Worm (Caenorhabditis elegans) whole organism, L3 larva: ENCODE results near the gene F40G12.9.
"Not testable (repeated sequence)": the region's sequence is repeated elsewhere in the genome, so short reads cannot be mapped to it uniquely, and the experiment has no call there.

ENCODE experiments used
- R02D3.7 ChIP-seq: fragments of 150-350 bp; optimal IDR thresholded peaks from 2 replicates; lab custom pipeline; 2014; ENCODE audit warnings: missing biosample characterization, missing genetic modification characterization
- ZK546.5 ChIP-seq: sonication (generic microtip); optimal IDR thresholded peaks from 2 replicates; lab custom pipeline; 2017; ENCODE audit warnings: missing biosample characterization, missing genetic modification characterization
- ama-1 ChIP-seq: fragments of 150-350 bp; optimal IDR thresholded peaks from 2 replicates; lab custom pipeline; 2018
- ceh-16 ChIP-seq: sonication (generic microtip); optimal IDR thresholded peaks from 2 replicates; lab custom pipeline; 2017; ENCODE audit warnings: missing biosample characterization, missing genetic modification characterization
- ceh-28 ChIP-seq: fragments of 150-350 bp; optimal IDR thresholded peaks from 2 replicates; lab custom pipeline; 2014; ENCODE audit warnings: missing biosample characterization, missing genetic modification reagents, missing genetic modification characterization
- ceh-82 ChIP-seq: fragments of 150-350 bp; optimal IDR thresholded peaks from 2 replicates; lab custom pipeline; 2014; ENCODE audit warnings: missing biosample characterization, missing genetic modification characterization
- ceh-9 ChIP-seq: sonication (generic microtip); optimal IDR thresholded peaks from 2 replicates; lab custom pipeline; 2018; ENCODE audit warnings: missing biosample characterization, missing genetic modification characterization
- elt-1 ChIP-seq: fragments of 150-350 bp; optimal IDR thresholded peaks from 2 replicates; lab custom pipeline; 2014; ENCODE audit warnings: missing biosample characterization, missing genetic modification characterization
- elt-3 ChIP-seq, 3 experiments: fragments of 150-350 bp in 1 of 3; sonication (generic microtip) in 2 of 3; optimal IDR thresholded peaks; 2 replicates in 2 of 3; 4 replicates in 1 of 3; lab custom pipeline; 2014 to 2017; ENCODE audit warnings: missing biosample characterization in 3 of 3, missing genetic modification characterization in 3 of 3
- fkh-2 ChIP-seq: fragments of 150-350 bp; optimal IDR thresholded peaks from 2 replicates; lab custom pipeline; 2014; ENCODE audit warnings: missing biosample characterization, missing genetic modification reagents, missing genetic modification characterization
- fos-1 ChIP-seq: fragments of 150-350 bp; optimal IDR thresholded peaks from 2 replicates; lab custom pipeline; 2014; ENCODE audit warnings: missing biosample characterization, missing genetic modification characterization
- jun-1 ChIP-seq: fragments of 150-350 bp; optimal IDR thresholded peaks from 2 replicates; lab custom pipeline; 2014; ENCODE audit warnings: missing biosample characterization, missing genetic modification reagents, missing genetic modification characterization
- lin-15B ChIP-seq: fragments of 150-350 bp; optimal IDR thresholded peaks from 2 replicates; lab custom pipeline; 2014; ENCODE audit warnings: missing biosample characterization, missing genetic modification characterization
- lin-39 ChIP-seq: fragments of 150-350 bp; optimal IDR thresholded peaks from 2 replicates; lab custom pipeline; 2018; ENCODE audit warnings: missing biosample characterization, missing genetic modification reagents, missing genetic modification characterization
- lsy-12 ChIP-seq: sonication (generic microtip); optimal IDR thresholded peaks from 2 replicates; lab custom pipeline; 2016; ENCODE audit warnings: mild to moderate bottlenecking, missing genetic modification characterization, missing compliant biosample characterization
- mdl-1 ChIP-seq: fragments of 150-350 bp; optimal IDR thresholded peaks from 2 replicates; lab custom pipeline; 2014; ENCODE audit warnings: missing biosample characterization, missing genetic modification characterization
- mml-1 ChIP-seq: fragments of 150-350 bp; sonication (generic microtip); optimal IDR thresholded peaks from 3 replicates; lab custom pipeline; 2014; ENCODE audit warnings: missing biosample characterization, missing genetic modification characterization
- nhr-11 ChIP-seq: fragments of 150-350 bp; optimal IDR thresholded peaks from 2 replicates; lab custom pipeline; 2014; ENCODE audit warnings: missing biosample characterization, missing genetic modification characterization
- nhr-12 ChIP-seq: fragments of 150-350 bp; optimal IDR thresholded peaks from 2 replicates; lab custom pipeline; 2014; ENCODE audit warnings: missing biosample characterization, missing genetic modification characterization
- nhr-25 ChIP-seq: sonication (generic microtip); optimal IDR thresholded peaks from 2 replicates; lab custom pipeline; 2017; ENCODE audit warnings: missing biosample characterization, missing genetic modification characterization
- nhr-28 ChIP-seq: fragments of 150-350 bp; optimal IDR thresholded peaks from 2 replicates; lab custom pipeline; 2014; ENCODE audit warnings: missing biosample characterization, missing genetic modification characterization
- nhr-43 ChIP-seq: sonication (generic microtip); optimal IDR thresholded peaks from 2 replicates; lab custom pipeline; 2016; ENCODE audit warnings: mild to moderate bottlenecking, missing genetic modification characterization, missing compliant biosample characterization; ENCODE audit not compliant: poor library complexity, severe bottlenecking
- nhr-76 ChIP-seq: fragments of 150-350 bp; sonication (generic microtip); optimal IDR thresholded peaks from 5 replicates; lab custom pipeline; 2014; ENCODE audit warnings: missing biosample characterization, missing genetic modification characterization
- sea-2 ChIP-seq: fragments of 150-350 bp; sonication (generic microtip); optimal IDR thresholded peaks from 4 replicates; lab custom pipeline; 2014; ENCODE audit warnings: missing biosample characterization, missing genetic modification reagents, missing genetic modification characterization
- snpc-4 ChIP-seq: fragments of 150-350 bp; optimal IDR thresholded peaks from 2 replicates; lab custom pipeline; 2014; ENCODE audit warnings: missing biosample characterization, missing genetic modification characterization
- tbx-2 ChIP-seq: sonication (generic microtip); optimal IDR thresholded peaks from 2 replicates; lab custom pipeline; 2016; ENCODE audit warnings: mild to moderate bottlenecking, missing genetic modification characterization, missing compliant biosample characterization
- unc-39 ChIP-seq: sonication (generic microtip); optimal IDR thresholded peaks from 4 replicates; lab custom pipeline; 2017; ENCODE audit warnings: missing biosample characterization, missing genetic modification characterization
- unc-62 ChIP-seq: fragments of 150-350 bp; sonication (generic microtip); optimal IDR thresholded peaks from 4 replicates; lab custom pipeline; 2014; ENCODE audit warnings: missing biosample characterization, missing genetic modification reagents, missing genetic modification characterization
- zag-1 ChIP-seq: fragments of 150-350 bp; optimal IDR thresholded peaks from 2 replicates; lab custom pipeline; 2014; ENCODE audit warnings: missing biosample characterization, missing genetic modification characterization
- ztf-11 ChIP-seq: fragments of 150-350 bp; optimal IDR thresholded peaks from 2 replicates; lab custom pipeline; 2014; ENCODE audit warnings: missing biosample characterization, missing genetic modification characterization

F40G12.9 gene

DNA sequence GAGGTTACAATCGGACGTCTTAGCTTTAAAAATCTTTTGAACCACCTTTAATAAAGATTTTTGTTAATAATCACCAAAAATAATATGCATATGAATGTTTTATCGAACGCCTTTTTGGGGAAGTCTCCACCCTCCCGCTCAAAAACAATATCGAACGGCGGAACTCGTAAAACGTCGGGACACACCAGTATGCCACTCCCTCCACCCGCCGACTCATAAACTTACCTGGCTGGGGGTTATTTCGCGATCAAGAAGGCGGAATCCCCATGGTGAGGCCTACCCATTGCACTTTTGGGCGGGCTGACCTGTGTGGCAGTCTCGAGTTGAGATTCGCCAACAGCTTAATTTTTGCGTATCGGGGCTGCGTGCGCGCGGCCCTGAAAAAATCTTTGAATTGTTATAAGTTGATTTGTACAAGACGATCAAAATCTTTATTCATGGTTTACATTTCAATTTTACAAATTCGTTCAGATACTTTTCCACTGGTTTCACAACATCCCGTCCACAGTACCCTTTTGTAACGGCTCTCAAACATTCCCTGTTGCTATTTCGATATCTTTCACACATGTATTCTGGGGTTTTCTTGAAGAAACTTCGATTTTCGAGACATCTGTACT is 15.0 kb upstream of the F40G12.9 start:
- TF ChIP-seq elt-1 (tag; lab: Kevin White, UChicago): no peak
- peak; percentile 1 for TF ChIP-seq snpc-4 (tag; lab: Kevin White, UChicago)

DNA sequence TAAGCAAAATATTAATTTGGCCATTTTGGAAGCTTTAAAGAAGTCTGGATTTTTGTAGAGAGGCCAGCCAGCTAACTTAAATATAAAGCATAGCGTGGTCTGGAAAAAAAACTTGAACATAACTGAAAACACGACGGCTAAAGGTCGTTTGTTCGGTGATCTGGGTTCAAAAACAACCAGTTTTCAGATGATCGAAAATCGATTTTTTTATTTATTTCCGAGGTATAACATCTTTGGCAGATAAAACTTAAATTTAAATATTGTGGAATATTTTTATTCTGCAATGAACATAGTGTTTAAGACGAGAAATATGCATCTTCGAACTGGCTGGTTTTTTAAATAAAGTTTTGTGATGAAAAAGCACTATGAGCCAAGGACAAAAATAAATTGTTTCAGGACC is 13.8 kb upstream of the F40G12.9 start, which contains the start of gene F40G12.4:
F40G12.4 (minus strand) TSS at position 101 of the 400 bp plus-strand sequence.
- no peak for TF ChIP-seq fos-1 (tag; lab: Kevin White, UChicago)
- no peak for TF ChIP-seq unc-62
- no peak for TF ChIP-seq nhr-12 (tag; lab: Kevin White, UChicago)
- no peak for TF ChIP-seq ceh-28 (tag; lab: Kevin White, UChicago)
- no peak for TF ChIP-seq unc-39 (tag; lab: Kevin White, UChicago)
- TF ChIP-seq ceh-9 (tag; lab: Kevin White, UChicago): no peak
- no peak for TF ChIP-seq lin-39 (tag; lab: Kevin White, UChicago)
- TF ChIP-seq ama-1 (lab: Kevin White, UChicago): no peak
- no peak for TF ChIP-seq sea-2
- no peak for TF ChIP-seq mdl-1
- no peak for TF ChIP-seq nhr-76 (tag; lab: Kevin White, UChicago)

DNA sequence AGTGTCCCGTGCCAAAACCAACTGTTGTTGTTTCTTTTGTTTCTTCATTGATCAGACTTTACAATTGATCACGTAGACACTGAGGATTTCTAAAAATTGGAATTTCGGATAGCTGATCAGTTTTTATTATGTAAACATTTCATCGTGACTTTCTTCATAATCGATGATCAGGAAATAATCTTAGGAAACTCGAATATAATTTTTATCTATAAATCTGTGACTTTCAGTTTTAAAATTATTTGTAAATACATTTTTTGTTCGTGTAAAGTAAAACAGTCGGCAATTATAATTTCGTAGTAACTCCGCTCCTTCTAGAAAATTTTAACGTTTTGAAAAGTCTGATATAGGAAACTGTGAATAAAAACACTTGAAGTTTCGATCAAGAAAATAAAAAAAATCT is 11.7 kb upstream of the F40G12.9 start, which contains the start of gene F40G12.5:
F40G12.5 (minus strand) TSS at position 101 of the 400 bp plus-strand sequence.
- TF ChIP-seq ztf-11 (tag; lab: Kevin White, UChicago) (no peak), unc-39 (tag; lab: Kevin White, UChicago) (no peak), nhr-11 (tag; lab: Kevin White, UChicago) (no peak), tbx-2 (tag; lab: Kevin White, UChicago) (no peak), zag-1 (tag; lab: Kevin White, UChicago) (no peak), nhr-25 (tag; lab: Kevin White, UChicago) (no peak), snpc-4 (tag; lab: Kevin White, UChicago) (no peak), ceh-28 (tag; lab: Kevin White, UChicago) (no peak), ceh-9 (tag; lab: Kevin White, UChicago) (no peak), sea-2 (no peak), ceh-16 (tag; lab: Kevin White, UChicago) (no peak), lin-39 (tag; lab: Kevin White, UChicago) (no peak)

DNA sequence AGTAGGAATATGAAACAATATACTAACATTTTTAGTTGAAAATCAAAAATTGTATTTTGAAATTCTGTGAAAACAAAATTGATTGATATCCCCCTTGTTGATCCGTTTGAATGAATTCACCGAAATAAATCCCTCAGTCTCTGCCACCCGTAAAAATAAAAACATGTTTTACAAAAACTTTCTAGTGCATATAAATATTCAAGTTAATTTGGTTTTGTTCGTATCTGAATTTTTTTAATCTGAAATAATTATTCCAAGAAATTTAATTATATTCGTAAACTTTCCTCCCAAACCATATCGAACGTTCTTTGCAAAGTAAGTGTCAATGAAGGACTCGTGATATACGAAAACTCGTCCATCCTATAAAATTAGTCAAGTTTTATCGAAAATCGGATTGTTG is 9.4 kb upstream of the F40G12.9 start, which contains the start of gene F40G12.6:
F40G12.6 (minus strand) TSS at position 101 of the 400 bp plus-strand sequence.
- TF ChIP-seq jun-1 (tag; lab: Kevin White, UChicago) (no peak), lin-15B (tag; lab: Kevin White, UChicago) (no peak), R02D3.7 (tag; lab: Kevin White, UChicago) (no peak), ceh-82 (tag; lab: Kevin White, UChicago) (no peak), fos-1 (tag; lab: Kevin White, UChicago) (no peak), mml-1 (tag; lab: Kevin White, UChicago) (no peak), nhr-43 (tag; lab: Kevin White, UChicago) (no peak), ZK546.5 (no peak), lsy-12 (no peak), ceh-16 (tag; lab: Kevin White, UChicago) (no peak), elt-3 (tag; optimal IDR thresholded peaks at IDR 0.05; lab: Kevin White, UChicago) (no peak)

DNA sequence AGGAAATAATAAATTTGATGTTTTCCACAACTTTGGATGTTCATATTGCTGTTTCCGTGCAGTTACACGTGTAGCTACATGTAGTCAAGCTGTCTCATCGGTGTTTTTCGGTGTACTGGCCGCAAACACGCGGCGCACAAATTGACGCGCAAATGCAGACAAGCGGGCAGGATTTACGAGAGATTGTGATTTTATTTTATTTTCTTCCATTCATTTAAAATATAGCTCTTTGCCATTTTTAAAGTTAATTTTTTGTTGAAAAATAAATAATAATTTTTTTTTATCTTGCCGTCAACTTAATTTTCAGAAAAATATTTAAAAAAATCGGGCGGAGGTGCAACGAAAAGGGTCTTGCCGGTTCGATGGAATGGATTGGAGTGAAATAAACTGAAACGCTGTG is 8.2 kb upstream of the F40G12.9 start, which contains the start of gene F40G12.7:
F40G12.7 (plus strand) TSS at position 301 of the 400 bp plus-strand sequence.
- not testable (repeated sequence) for TF ChIP-seq mdl-1; fkh-2 (tag; lab: Kevin White, UChicago); nhr-43 (tag; lab: Kevin White, UChicago)
- TF ChIP-seq, all 47 proteins: peak for 0; not testable (repeated sequence) for 47

DNA sequence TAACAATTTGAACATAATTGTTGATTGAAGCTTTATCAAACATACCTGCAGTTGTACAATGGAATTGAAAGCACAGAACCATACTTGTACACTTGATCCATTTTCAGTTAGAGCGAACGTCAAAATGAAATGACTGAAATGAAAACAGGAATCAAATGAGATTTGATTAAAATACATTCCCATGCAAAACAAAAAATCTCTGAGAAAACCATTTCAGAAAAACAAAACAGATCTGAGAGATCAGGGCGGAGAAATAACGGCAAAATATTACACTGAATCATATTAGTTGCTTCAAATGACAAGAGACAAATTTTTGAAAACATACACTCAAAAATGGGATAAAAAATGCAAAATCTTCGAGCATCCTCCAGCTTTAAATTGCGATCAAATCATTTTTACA is 2.7 kb upstream of the F40G12.9 start, which contains the start of gene srt-33:
srt-33 (minus strand) TSS at position 101 of the 400 bp plus-strand sequence.
- TF ChIP-seq lin-39 (tag; lab: Kevin White, UChicago) (no peak), nhr-28 (no peak), elt-3 (tag; optimal IDR thresholded peaks at IDR 0.05; lab: Kevin White, UChicago) (no peak)
